Fruit fly (Drosophila melanogaster): ENCODE data around the gene CG6709.

Gene CG6709

dm6 chr3L:9856430-9857218 lies 37.9 kb downstream of the CG6709 start:
- peak; percentile 58 for TF ChIP-seq CG17801 (GFP tag; optimal IDR thresholded peaks at IDR 0.05; ENCODE audit: partially characterized antibody)

- peak; percentile 95 for TF ChIP-seq CG17801 (GFP tag; optimal IDR thresholded peaks at IDR 0.05; ENCODE audit: partially characterized antibody)
Measured at dm6 chr3L:9855784-9856426, 38.6 kb downstream of the CG6709 start.

DNA sequence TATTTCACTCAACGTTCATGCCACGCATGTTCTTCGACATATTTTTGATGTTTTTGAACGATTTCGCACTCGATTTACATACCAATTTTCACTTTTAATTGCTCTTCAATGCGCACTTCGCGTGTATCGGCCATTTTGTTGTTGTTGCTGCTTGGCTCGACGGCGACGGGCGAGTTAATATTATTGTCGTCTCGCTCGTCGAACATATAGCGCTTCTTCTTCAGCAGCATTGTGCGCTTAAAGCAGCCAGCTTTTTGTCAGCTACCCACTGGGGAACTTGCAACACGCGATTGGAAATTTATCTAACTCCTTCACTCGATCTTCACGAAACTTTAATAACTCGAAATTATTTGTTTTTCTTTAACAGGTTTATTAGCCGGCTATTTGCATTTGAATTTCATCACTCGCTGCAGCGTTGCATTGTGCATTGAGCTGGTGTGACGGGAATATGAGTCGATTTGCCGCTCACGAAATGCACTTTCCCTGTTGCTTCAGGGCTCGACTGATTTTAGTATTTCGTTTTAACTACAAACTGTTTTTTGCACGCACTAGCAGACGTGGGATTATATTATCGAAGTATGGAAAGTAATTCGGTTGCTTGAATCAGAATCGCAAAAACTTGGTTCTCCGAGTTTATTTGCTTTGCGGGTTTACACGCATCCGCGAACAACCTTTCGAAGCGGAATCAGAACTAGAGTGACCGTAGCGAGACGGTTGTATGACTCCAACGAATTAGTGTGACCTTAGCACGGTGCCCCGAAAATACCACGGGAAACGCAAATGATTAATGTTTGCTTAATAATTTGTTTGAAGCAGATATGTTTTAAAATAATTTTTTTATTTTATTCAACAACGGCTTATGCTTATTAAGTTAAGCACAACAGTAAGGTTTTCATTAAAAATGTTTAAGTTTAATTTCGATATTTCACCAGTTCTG lies 39.7 kb downstream of the CG6709 start, which contains the start of gene RasGAP1:
Gene RasGAP1 (minus strand): TSS at position 703 of the 937 bp plus-strand sequence.
- TF ChIP-seq CG17801 (GFP tag; optimal IDR thresholded peaks at IDR 0.05; ENCODE audit: partially characterized antibody) = peak; percentile 8

DNA sequence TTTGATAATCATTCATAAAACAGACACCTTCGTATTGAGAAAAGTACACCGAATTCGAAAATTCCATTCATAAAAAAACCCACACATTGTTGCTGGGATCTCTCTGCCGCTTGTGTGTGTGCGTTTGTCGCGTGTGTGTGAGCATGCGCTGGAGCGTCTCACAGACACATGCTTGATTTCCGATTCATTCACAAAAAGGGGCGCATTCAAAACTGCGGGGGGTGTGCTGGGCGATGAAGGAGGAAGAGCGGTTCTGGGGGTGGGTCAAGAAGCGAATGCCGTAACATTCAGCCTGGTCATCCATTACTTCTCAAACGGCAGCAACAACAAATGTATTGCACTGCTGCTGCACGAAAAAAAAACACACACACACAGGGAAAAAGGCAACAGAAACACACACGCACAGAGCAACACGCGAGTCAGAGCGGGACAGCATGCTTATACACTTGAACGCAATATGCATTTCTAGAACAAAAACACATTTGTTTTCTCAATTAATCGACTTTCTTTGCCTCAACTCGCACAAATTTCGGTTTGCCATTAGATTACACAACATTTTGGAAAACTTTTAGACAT lies 40.6 kb downstream of the CG6709 start:
- no peak for TF ChIP-seq CG17801 (GFP tag; optimal IDR thresholded peaks at IDR 0.05; ENCODE audit: partially characterized antibody)

DNA sequence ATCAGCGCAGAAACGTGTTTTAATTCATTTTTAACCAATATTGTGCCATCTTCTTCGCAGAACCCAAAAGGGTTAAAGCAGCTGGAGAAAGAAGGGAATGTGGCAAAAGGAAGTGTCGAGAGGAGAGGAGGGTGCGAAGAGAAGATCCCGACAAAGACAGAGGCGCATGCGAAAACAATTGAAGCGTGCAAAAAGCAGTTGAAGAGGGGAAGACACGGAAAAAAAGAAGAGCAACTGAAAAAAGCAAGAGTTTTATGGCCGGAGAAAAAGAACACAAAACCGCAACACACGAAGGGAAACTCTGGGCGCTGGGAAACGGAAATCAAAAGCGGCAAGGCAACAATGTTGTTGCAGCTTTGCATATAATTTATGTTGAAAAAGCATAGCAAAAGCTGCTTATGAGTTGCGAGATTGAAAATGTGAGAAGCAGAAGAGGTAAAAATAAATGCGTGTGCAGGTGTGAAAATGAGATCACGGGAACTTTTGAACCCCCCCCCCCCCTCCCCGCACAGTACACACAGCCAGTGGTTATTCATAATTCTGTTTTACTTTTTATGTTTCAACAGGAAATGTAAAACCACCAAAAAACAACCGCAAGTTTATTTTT lies 41.3 kb downstream of the CG6709 start:
- TF ChIP-seq CG17801 (GFP tag; optimal IDR thresholded peaks at IDR 0.05; ENCODE audit: partially characterized antibody) = no peak

DNA sequence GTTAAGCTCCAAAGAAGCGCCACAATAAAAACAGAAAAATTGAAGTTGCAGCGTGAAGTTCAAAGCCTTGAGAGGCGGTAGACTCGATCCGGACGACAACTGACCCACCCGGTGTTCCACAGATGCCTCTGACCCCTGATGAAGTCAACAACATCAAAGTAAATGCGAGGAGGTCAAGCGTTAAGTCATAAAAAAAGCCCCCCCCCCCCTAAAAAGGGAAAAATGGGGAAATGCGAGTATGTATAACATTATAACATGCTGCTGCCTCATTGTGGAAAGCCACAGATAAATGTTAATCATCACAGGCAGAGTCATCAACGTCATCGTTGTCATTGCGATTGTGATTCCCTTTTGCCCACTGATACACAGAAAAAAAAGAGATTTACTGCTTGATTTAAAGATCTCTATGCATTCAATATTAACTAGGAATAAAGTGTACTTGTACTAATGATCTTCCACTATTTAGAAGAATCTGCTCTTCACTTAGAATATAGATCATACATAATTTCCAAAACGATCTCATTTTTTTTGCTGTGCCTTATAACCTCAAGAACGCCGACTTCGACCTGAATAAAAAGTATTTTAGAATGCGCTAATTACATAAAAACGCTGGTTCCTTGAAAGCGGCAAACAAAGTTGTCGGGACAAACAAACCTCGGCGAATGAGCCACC lies 43.4 kb downstream of the CG6709 start:
- no peak for TF ChIP-seq CG17801 (GFP tag; optimal IDR thresholded peaks at IDR 0.05; ENCODE audit: partially characterized antibody)

- TF ChIP-seq CG17801 (GFP tag; optimal IDR thresholded peaks at IDR 0.05; ENCODE audit: partially characterized antibody) = no peak
Measured at dm6 chr3L:9850114-9850513, 44.4 kb downstream of the CG6709 start.

- no peak for TF ChIP-seq CG17801 (GFP tag; optimal IDR thresholded peaks at IDR 0.05; ENCODE audit: partially characterized antibody)
Measured at dm6 chr3L:9848744-9849143, 45.8 kb downstream of the CG6709 start.

DNA sequence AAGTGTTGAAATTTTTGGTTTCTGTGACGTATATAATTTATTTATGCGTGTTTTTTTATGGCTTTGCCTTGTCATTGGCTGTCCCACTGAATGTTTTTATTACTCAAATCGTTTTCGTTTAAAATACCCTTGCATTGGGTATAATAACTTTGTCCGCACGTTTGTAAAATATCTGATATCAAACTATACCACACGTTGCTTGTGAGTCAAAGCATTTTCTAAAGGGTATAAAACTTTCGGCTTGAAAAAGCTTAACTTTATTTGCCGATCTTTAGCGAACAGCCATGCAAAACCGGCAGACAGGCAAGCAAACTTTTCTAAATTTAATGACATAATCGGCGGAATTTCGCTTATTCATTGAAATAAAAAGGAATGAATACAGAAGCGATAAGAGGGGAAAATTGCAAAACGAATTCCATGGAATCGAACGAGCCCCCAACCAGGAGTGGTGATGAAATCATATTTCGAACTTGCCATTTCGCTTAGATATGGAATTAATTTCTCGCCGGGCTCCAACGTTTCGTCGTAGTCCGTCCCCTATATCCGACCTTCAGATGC lies 47.0 kb downstream of the CG6709 start:
- no peak for TF ChIP-seq CG17801 (GFP tag; optimal IDR thresholded peaks at IDR 0.05; ENCODE audit: partially characterized antibody)

DNA sequence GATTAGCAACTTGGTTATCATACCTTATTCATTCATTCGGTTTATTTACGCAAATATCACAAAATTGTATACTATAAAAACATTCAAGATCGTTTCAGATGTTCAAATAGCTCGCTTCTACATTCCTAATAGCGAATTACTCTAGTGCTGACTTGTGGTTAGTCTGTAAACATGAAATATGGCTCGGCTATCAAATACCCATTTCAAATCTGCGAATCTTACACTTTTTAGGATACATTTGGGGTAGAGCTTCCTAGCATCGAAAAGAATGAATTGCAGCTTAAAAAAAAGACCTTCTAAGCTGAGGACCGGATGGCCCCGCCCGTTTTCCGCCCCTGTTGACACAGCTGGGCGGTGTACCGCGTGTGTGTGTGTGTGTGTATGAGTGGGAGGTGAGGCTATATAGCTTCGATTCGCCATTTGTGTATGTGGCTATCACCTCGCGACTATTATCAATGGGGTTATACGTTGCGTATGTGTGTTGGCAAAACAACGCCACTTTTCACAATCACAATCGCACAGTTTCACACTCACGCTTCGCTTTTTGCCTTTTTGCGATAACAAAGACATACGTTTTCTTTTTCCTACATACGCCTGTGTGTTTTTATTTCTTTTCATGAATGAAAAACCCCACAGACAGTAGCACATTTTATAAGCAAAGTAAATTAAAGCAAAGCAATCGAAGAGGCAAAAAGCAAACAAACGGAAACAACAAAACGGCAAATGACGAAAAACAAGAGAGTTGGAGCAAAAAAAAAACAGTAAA lies 47.8 kb downstream of the CG6709 start:
- TF ChIP-seq CG17801 (GFP tag; optimal IDR thresholded peaks at IDR 0.05; ENCODE audit: partially characterized antibody) = no peak

- TF ChIP-seq CG17801 (GFP tag; optimal IDR thresholded peaks at IDR 0.05; ENCODE audit: partially characterized antibody) = no peak
Measured at dm6 chr3L:9845980-9846538, 48.5 kb downstream of the CG6709 start.
